Worm (Caenorhabditis elegans): Measurements from ENCODE around the gene nstp-8.
A peak's percentile ranks its signal among the peaks of the same experiment; 100 is the strongest.

The nstp-8 gene

ce11 chrV:2206181-2206580 lies 9.3 kb upstream of the nstp-8 start, which contains the start of gene srt-40:
Gene srt-40 (minus strand): TSS chrV:2206281.
- TF ChIP-seq unc-62 (GFP tag; optimal IDR thresholded peaks at IDR 0.05) (no peak), nhr-11 (tag; optimal IDR thresholded peaks at IDR 0.05) (no peak), rnt-1 (tag; optimal IDR thresholded peaks at IDR 0.05) (no peak), efl-3 (GFP tag; optimal IDR thresholded peaks at IDR 0.05) (no peak), nhr-12 (tag; optimal IDR thresholded peaks at IDR 0.05) (no peak), nhr-71 (tag; optimal IDR thresholded peaks at IDR 0.05) (no peak), lin-35 (GFP tag; optimal IDR thresholded peaks at IDR 0.05) (no peak), lsy-2 (tag; optimal IDR thresholded peaks at IDR 0.05) (no peak), mep-1 (tag; optimal IDR thresholded peaks at IDR 0.05) (no peak), elt-3 (tag; optimal IDR thresholded peaks at IDR 0.05) (no peak), egl-13 (tag; optimal IDR thresholded peaks at IDR 0.05) (no peak)

- TF ChIP-seq ceh-82 (tag; optimal IDR thresholded peaks at IDR 0.05) = no peak
- no peak for TF ChIP-seq nhr-11 (tag; optimal IDR thresholded peaks at IDR 0.05)
- TF ChIP-seq lin-35 (GFP tag; optimal IDR thresholded peaks at IDR 0.05) = no peak
- no peak for TF ChIP-seq unc-86 (tag; optimal IDR thresholded peaks at IDR 0.05)
- TF ChIP-seq lin-14 (GFP tag; optimal IDR thresholded peaks at IDR 0.05) = no peak
- TF ChIP-seq rnt-1 (tag; optimal IDR thresholded peaks at IDR 0.05) = no peak
- no peak for TF ChIP-seq ces-1 (GFP tag; optimal IDR thresholded peaks at IDR 0.05)
- TF ChIP-seq alr-1 (tag; optimal IDR thresholded peaks at IDR 0.05; ENCODE audit: borderline replicate concordance) = no peak
- no peak for TF ChIP-seq nhr-84 (tag; optimal IDR thresholded peaks at IDR 0.05)
- TF ChIP-seq elt-3 (tag; optimal IDR thresholded peaks at IDR 0.05) = no peak
- TF ChIP-seq fkh-10 (GFP tag; optimal IDR thresholded peaks at IDR 0.05) = no peak
- TF ChIP-seq nhr-19 (GFP tag; conservative IDR thresholded peaks at IDR 0.05) = no peak
- no peak for TF ChIP-seq blmp-1 (tag; optimal IDR thresholded peaks at IDR 0.05)
- no peak for TF ChIP-seq isw-1 (GFP tag; IDR thresholded peaks at IDR 0.05)
- no peak for TF ChIP-seq unc-62 (GFP tag; optimal IDR thresholded peaks at IDR 0.05)
- no peak for TF ChIP-seq aha-1 (tag; optimal IDR thresholded peaks at IDR 0.05)
- no peak for TF ChIP-seq fkh-8 (tag; optimal IDR thresholded peaks at IDR 0.05)
- TF ChIP-seq lin-15B (tag; optimal IDR thresholded peaks at IDR 0.05) = no peak
Measured at ce11 chrV:2206801-2207200, 8.7 kb upstream of the nstp-8 start, which contains the start of gene svh-11. Gene svh-11 (plus strand): TSS chrV:2207101.

- TF ChIP-seq dsc-1 (tag; optimal IDR thresholded peaks at IDR 0.05) = no peak
- no peak for TF ChIP-seq fkh-8 (tag; optimal IDR thresholded peaks at IDR 0.05)
Measured at ce11 chrV:2207527-2207926, 7.9 kb upstream of the nstp-8 start.

- TF ChIP-seq aly-2 (tag; optimal IDR thresholded peaks at IDR 0.05) (no peak), unc-86 (tag; optimal IDR thresholded peaks at IDR 0.05) (no peak), ceh-63 (GFP tag; optimal IDR thresholded peaks at IDR 0.05) (no peak), nhr-20 (tag; optimal IDR thresholded peaks at IDR 0.05) (peak; percentile 73), blmp-1 (tag; optimal IDR thresholded peaks at IDR 0.05) (peak; percentile 22), nhr-84 (tag; optimal IDR thresholded peaks at IDR 0.05) (no peak), efl-1 (optimal IDR thresholded peaks at IDR 0.05) (peak in 1 of 2 experiments; percentile 17), efl-1 (GFP tag; optimal IDR thresholded peaks at IDR 0.05 in 1 of 2) (no peak), elt-2 (tag; optimal IDR thresholded peaks at IDR 0.05) (peak; percentile 9), tbx-2 (tag; optimal IDR thresholded peaks at IDR 0.05) (no peak), lin-35 (GFP tag; optimal IDR thresholded peaks at IDR 0.05) (peak in 1 of 2 experiments; percentile 45), dpl-1 (GFP tag; optimal IDR thresholded peaks at IDR 0.05) (peak in 2 of 3 experiments; percentile 2 to 8), mdl-1 (tag; optimal IDR thresholded peaks at IDR 0.05) (peak in 1 of 2 experiments; percentile 62), fkh-8 (tag; optimal IDR thresholded peaks at IDR 0.05) (no peak), ces-1 (GFP tag; optimal IDR thresholded peaks at IDR 0.05) (no peak), jun-1 (tag; optimal IDR thresholded peaks at IDR 0.05) (no peak), snu-23 (GFP tag; optimal IDR thresholded peaks at IDR 0.05) (peak; percentile 39), swsn-7 (tag; optimal IDR thresholded peaks at IDR 0.05) (no peak), sox-4 (tag; optimal IDR thresholded peaks at IDR 0.05) (no peak)
Measured at ce11 chrV:2211936-2212335, 3.5 kb upstream of the nstp-8 start, which contains the start of gene nhr-133. Gene nhr-133 (minus strand): TSS chrV:2212118.

Data from whole organism, L1 larva.